Fruit fly (Drosophila melanogaster) S2 (cell line): ENCODE results near the gene Cyp4ac3.

Experiments used
- CG8478 ChIP-seq: fragments of >200 bp; optimal IDR thresholded peaks from 2 replicates; lab custom pipeline; 2018
- CTCF ChIP-seq, 2 experiments: fragments of >200 bp; optimal IDR thresholded peaks; 2 replicates each; lab custom pipeline; 2018

The Cyp4ac3 gene

dm6 chr2L:5268198-5268597 lies at the start of gene Cyp4ac3:
Gene Cyp4ac3, plus strand, starts transcription at chr2L:5268498.
- no peak for TF ChIP-seq CTCF (optimal IDR thresholded peaks at IDR 0.05; lab: Kevin White, UChicago)

- no peak for TF ChIP-seq CTCF (optimal IDR thresholded peaks at IDR 0.05; lab: Kevin White, UChicago)
- TF ChIP-seq CG8478 (lab: Kevin White, UChicago), result no peak
Observed at dm6 chr2L:5223317-5223716, 45.0 kb upstream of the Cyp4ac3 start.

dm6 chr2L:5224724-5225319 lies 43.5 kb upstream of the Cyp4ac3 start:
- no peak for TF ChIP-seq CTCF (optimal IDR thresholded peaks at IDR 0.05; lab: Kevin White, UChicago)
- TF ChIP-seq CG8478 (lab: Kevin White, UChicago), result no peak

dm6 chr2L:5225547-5226213 lies 42.6 kb upstream of the Cyp4ac3 start:
- TF ChIP-seq CTCF (optimal IDR thresholded peaks at IDR 0.05; lab: Kevin White, UChicago), result no peak

dm6 chr2L:5226891-5227554 lies 41.3 kb upstream of the Cyp4ac3 start:
- TF ChIP-seq CG8478 (lab: Kevin White, UChicago) (no peak), CTCF (optimal IDR thresholded peaks at IDR 0.05; lab: Kevin White, UChicago) (no peak)

- TF ChIP-seq CTCF (optimal IDR thresholded peaks at IDR 0.05; lab: Kevin White, UChicago) (no peak), CG8478 (lab: Kevin White, UChicago) (no peak)
Observed at dm6 chr2L:5228581-5229077, 39.7 kb upstream of the Cyp4ac3 start.

- no peak for TF ChIP-seq CTCF (optimal IDR thresholded peaks at IDR 0.05; lab: Kevin White, UChicago)
- no peak for TF ChIP-seq CG8478 (lab: Kevin White, UChicago)
Observed at dm6 chr2L:5229239-5229638, 39.1 kb upstream of the Cyp4ac3 start.

dm6 chr2L:5229735-5230347 lies 38.5 kb upstream of the Cyp4ac3 start:
- TF ChIP-seq CTCF (optimal IDR thresholded peaks at IDR 0.05; lab: Kevin White, UChicago) (no peak), CG8478 (lab: Kevin White, UChicago) (no peak)

- TF ChIP-seq CG8478 (lab: Kevin White, UChicago) (no peak), CTCF (optimal IDR thresholded peaks at IDR 0.05; lab: Kevin White, UChicago) (no peak)
Observed at dm6 chr2L:5230772-5231171, 37.5 kb upstream of the Cyp4ac3 start.

- TF ChIP-seq CTCF (optimal IDR thresholded peaks at IDR 0.05; lab: Kevin White, UChicago), result no peak
- no peak for TF ChIP-seq CG8478 (lab: Kevin White, UChicago)
Observed at dm6 chr2L:5231437-5231836, 36.9 kb upstream of the Cyp4ac3 start.

dm6 chr2L:5232175-5232574 lies 36.1 kb upstream of the Cyp4ac3 start:
- TF ChIP-seq CTCF (optimal IDR thresholded peaks at IDR 0.05; lab: Kevin White, UChicago) (no peak), CG8478 (lab: Kevin White, UChicago) (no peak)

- TF ChIP-seq CG8478 (lab: Kevin White, UChicago) (no peak), CTCF (optimal IDR thresholded peaks at IDR 0.05; lab: Kevin White, UChicago) (no peak)
Observed at dm6 chr2L:5232967-5233909, 35.1 kb upstream of the Cyp4ac3 start.

- TF ChIP-seq CTCF (optimal IDR thresholded peaks at IDR 0.05; lab: Kevin White, UChicago), result no peak
- TF ChIP-seq CG8478 (lab: Kevin White, UChicago), result no peak
Observed at dm6 chr2L:5234714-5235298, 33.5 kb upstream of the Cyp4ac3 start.
